Worm (Caenorhabditis elegans) whole organism, young adult: ENCODE measurements around the gene spp-16.

Source experiments
- B0035.1 ChIP-seq: sonication (generic microtip); optimal IDR thresholded peaks from 2 replicates; lab custom pipeline; 2016; ENCODE audit warnings: missing genetic modification characterization, mild to moderate bottlenecking, missing compliant biosample characterization, missing genotype, missing genetic modification reagents
- F37B4.10 ChIP-seq: fragments of 200-800 bp; sonication (Bioruptor generic); IDR thresholded peaks from 2 replicates; pipeline ENCODE4 v1.3.6; 2022; ENCODE audit warnings: missing genetic modification characterization, missing compliant biosample characterization
- F52B5.7 ChIP-seq: sonication (generic microtip); optimal IDR thresholded peaks from 2 replicates; lab custom pipeline; 2016; ENCODE audit warnings: mild to moderate bottlenecking, missing genetic modification characterization, missing compliant biosample characterization
- F57A8.1 ChIP-seq: fragments of 200-800 bp; sonication (Bioruptor generic); optimal IDR thresholded peaks from 2 replicates; lab custom pipeline; 2018; ENCODE audit warnings: mild to moderate bottlenecking, missing genetic modification characterization, moderate library complexity, missing compliant biosample characterization
- F57C9.4 ChIP-seq: sonication (generic microtip); optimal IDR thresholded peaks from 2 replicates; lab custom pipeline; 2017; ENCODE audit warnings: mild to moderate bottlenecking, missing genetic modification characterization, missing compliant biosample characterization
- K12H6.12 ChIP-seq: fragments of 200-800 bp; sonication (Bioruptor generic); optimal IDR thresholded peaks from 2 replicates; lab custom pipeline; 2018; ENCODE audit warnings: mild to moderate bottlenecking, missing genetic modification characterization, missing compliant biosample characterization
- T07F8.4 ChIP-seq: sonication (generic microtip); optimal IDR thresholded peaks from 2 replicates; lab custom pipeline; 2016; ENCODE audit warnings: mild to moderate bottlenecking, missing genetic modification characterization, moderate library complexity, missing compliant biosample characterization
- T26A5.8 ChIP-seq: sonication (generic microtip); optimal IDR thresholded peaks from 2 replicates; lab custom pipeline; 2016; ENCODE audit warnings: missing genetic modification characterization, missing compliant biosample characterization
- Y53G8AR.9 ChIP-seq: fragments of 200-800 bp; sonication (Bioruptor generic); conservative IDR thresholded peaks from 2 replicates; pipeline ENCODE4 v1.3.6; 2022; ENCODE audit warnings: missing genetic modification reagents, missing genetic modification characterization, missing compliant biosample characterization
- Y67H2A.10 ChIP-seq: fragments of 200-800 bp; sonication (Bioruptor generic); conservative IDR thresholded peaks from 2 replicates; pipeline ENCODE4 v1.3.6; 2022; ENCODE audit warnings: missing genetic modification reagents, missing genetic modification characterization, missing compliant biosample characterization
- ama-1 ChIP-seq, 3 experiments: fragments of 150-350 bp in 1 of 3; sonication (generic microtip) in 2 of 3; optimal IDR thresholded peaks; 2 replicates each; lab custom pipeline; 2014 to 2018; ENCODE audit warnings: missing biosample characterization in 2 of 3, missing genetic modification characterization in 2 of 3, missing genetic modification reagents in 2 of 3
- aptf-2 ChIP-seq: fragments of 200-800 bp; sonication (Bioruptor generic); conservative IDR thresholded peaks from 2 replicates; pipeline ENCODE4 v1.3.6; 2022; ENCODE audit warnings: missing genetic modification reagents, missing genetic modification characterization, missing compliant biosample characterization
- attf-3 ChIP-seq: fragments of 200-800 bp; sonication (Bioruptor generic); conservative IDR thresholded peaks from 2 replicates; pipeline ENCODE4 v1.3.6; 2022; ENCODE audit warnings: missing genetic modification reagents, missing genetic modification characterization, missing compliant biosample characterization
- bed-2 ChIP-seq: fragments of 200-800 bp; sonication (Bioruptor generic); IDR thresholded peaks from 2 replicates; pipeline ENCODE4 v1.3.6; 2022; ENCODE audit warnings: missing genetic modification reagents, missing genetic modification characterization, missing compliant biosample characterization
- ceh-100 ChIP-seq: fragments of 200-800 bp; sonication (Bioruptor generic); IDR thresholded peaks from 2 replicates; pipeline ENCODE4 v1.3.6; 2022; ENCODE audit warnings: missing genetic modification reagents, missing genetic modification characterization, missing compliant biosample characterization
- dpl-1 ChIP-seq: fragments of 150-350 bp; optimal IDR thresholded peaks from 2 replicates; lab custom pipeline; 2014; ENCODE audit warnings: missing biosample characterization, missing genetic modification reagents, missing genetic modification characterization
- egl-44 ChIP-seq: fragments of 200-800 bp; sonication (Bioruptor generic); IDR thresholded peaks from 2 replicates; pipeline ENCODE4 v1.3.6; 2022; ENCODE audit warnings: missing genetic modification reagents, missing genetic modification characterization, missing compliant biosample characterization
- ekl-4 ChIP-seq: fragments of 200-800 bp; sonication (Bioruptor generic); IDR thresholded peaks from 2 replicates; pipeline ENCODE4 v1.3.6; 2022; ENCODE audit warnings: missing genetic modification reagents, missing genetic modification characterization, missing compliant biosample characterization
- hlh-12 ChIP-seq: sonication (generic microtip); optimal IDR thresholded peaks from 2 replicates; lab custom pipeline; 2016; ENCODE audit warnings: missing genetic modification characterization, missing compliant biosample characterization
- hmg-20 ChIP-seq: fragments of 200-800 bp; sonication (Bioruptor generic); IDR thresholded peaks from 2 replicates; pipeline ENCODE4 v1.3.6; 2022; ENCODE audit warnings: missing genetic modification reagents, missing genetic modification characterization, missing compliant biosample characterization
- lin-40 ChIP-seq: sonication (generic microtip); optimal IDR thresholded peaks from 2 replicates; lab custom pipeline; 2016; ENCODE audit warnings: missing genetic modification characterization, mild to moderate bottlenecking, missing compliant biosample characterization, missing genotype, missing genetic modification reagents
- lin-54 ChIP-seq: fragments of 200-800 bp; sonication (Bioruptor generic); optimal IDR thresholded peaks from 2 replicates; lab custom pipeline; 2018; ENCODE audit warnings: mild to moderate bottlenecking, missing genetic modification characterization, missing compliant biosample characterization
- lir-1 ChIP-seq: fragments of 200-800 bp; sonication (Bioruptor generic); conservative IDR thresholded peaks from 2 replicates; pipeline ENCODE4 v1.3.6; 2022; ENCODE audit warnings: missing genetic modification reagents, missing genetic modification characterization, missing compliant biosample characterization
- madf-3 ChIP-seq: fragments of 200-800 bp; sonication (Bioruptor generic); IDR thresholded peaks from 2 replicates; pipeline ENCODE4 v1.3.6; 2022; ENCODE audit warnings: missing genetic modification reagents, missing genetic modification characterization, missing compliant biosample characterization
- mcd-1 ChIP-seq: fragments of 200-800 bp; sonication (Bioruptor generic); IDR thresholded peaks from 2 replicates; pipeline ENCODE4 v1.3.6; 2022; ENCODE audit warnings: missing genetic modification reagents, missing genetic modification characterization, missing compliant biosample characterization
- mxl-1 ChIP-seq: sonication (generic microtip); optimal IDR thresholded peaks from 2 replicates; lab custom pipeline; 2016; ENCODE audit warnings: missing genetic modification characterization, missing compliant biosample characterization
- nfyb-1 ChIP-seq: fragments of 200-800 bp; sonication (Bioruptor generic); IDR thresholded peaks from 2 replicates; pipeline ENCODE4 v1.3.6; 2022; ENCODE audit warnings: missing genetic modification reagents, missing genetic modification characterization, missing compliant biosample characterization
- nhr-120 ChIP-seq: fragments of 200-800 bp; sonication (Bioruptor generic); IDR thresholded peaks from 2 replicates; pipeline ENCODE4 v1.3.6; 2022; ENCODE audit warnings: missing genetic modification characterization, missing compliant biosample characterization
- nhr-80 ChIP-seq: sonication (generic microtip); optimal IDR thresholded peaks from 2 replicates; lab custom pipeline; 2016; ENCODE audit warnings: missing genetic modification characterization, missing compliant biosample characterization
- pha-4 ChIP-seq: fragments of 150-350 bp; sonication (generic microtip); optimal IDR thresholded peaks from 2 replicates; lab custom pipeline; 2014; ENCODE audit warnings: missing biosample characterization, missing genetic modification reagents, missing genetic modification characterization
- rcor-1 ChIP-seq: fragments of 200-800 bp; sonication (Bioruptor generic); IDR thresholded peaks from 2 replicates; pipeline ENCODE4 v1.3.6; 2022; ENCODE audit warnings: missing genetic modification reagents, missing genetic modification characterization, missing compliant biosample characterization
- sea-2 ChIP-seq: fragments of 200-800 bp; sonication (Bioruptor generic); IDR thresholded peaks from 2 replicates; pipeline ENCODE4 v1.3.6; 2022; ENCODE audit warnings: missing genetic modification characterization, missing compliant biosample characterization
- snpc-1.3 ChIP-seq: sonication (generic microtip); optimal IDR thresholded peaks from 2 replicates; lab custom pipeline; 2017; ENCODE audit warnings: missing genetic modification characterization, mild to moderate bottlenecking, missing compliant biosample characterization, antibody characterized with exemption, moderate library complexity, missing genotype, missing genetic modification reagents; ENCODE audit not compliant: insufficient read depth
- snpc-3.4 ChIP-seq: sonication (generic microtip); optimal IDR thresholded peaks from 2 replicates; lab custom pipeline; 2017; ENCODE audit warnings: missing genetic modification characterization, mild to moderate bottlenecking, missing compliant biosample characterization, antibody characterized with exemption, moderate library complexity, missing genotype, missing genetic modification reagents
- snpc-4 ChIP-seq, 5 experiments: fragments of 150-350 bp in 1 of 5; sonication (generic microtip) in 4 of 5; optimal IDR thresholded peaks; 2 replicates each; lab custom pipeline; 2014 to 2018; ENCODE audit warnings: missing genetic modification characterization in 5 of 5, missing biosample characterization in 3 of 5, antibody characterized with exemption in 2 of 5, mild to moderate bottlenecking in 2 of 5, missing compliant biosample characterization in 2 of 5, missing genotype in 2 of 5, moderate library complexity in 2 of 5, missing genetic modification reagents in 1 of 5
- sptf-2 ChIP-seq: fragments of 200-800 bp; sonication (Bioruptor generic); optimal IDR thresholded peaks from 2 replicates; lab custom pipeline; 2018; ENCODE audit warnings: mild to moderate bottlenecking, missing genetic modification characterization, missing compliant biosample characterization
- unc-130 ChIP-seq: sonication (generic microtip); optimal IDR thresholded peaks from 2 replicates; lab custom pipeline; 2016; ENCODE audit warnings: missing genetic modification reagents, missing genetic modification characterization, missing compliant biosample characterization
- xnd-1 ChIP-seq: sonication (generic microtip); optimal IDR thresholded peaks from 2 replicates; lab custom pipeline; 2016; ENCODE audit warnings: missing genotype, missing genetic modification reagents, missing genetic modification characterization, missing compliant biosample characterization
- zfh-2 ChIP-seq: fragments of 200-800 bp; sonication (Bioruptor generic); conservative IDR thresholded peaks from 2 replicates; pipeline ENCODE4 v1.3.6; 2022; ENCODE audit warnings: missing genetic modification reagents, missing genetic modification characterization, missing compliant biosample characterization
- zim-3 ChIP-seq: sonication (generic microtip); optimal IDR thresholded peaks from 2 replicates; lab custom pipeline; 2017; ENCODE audit warnings: mild to moderate bottlenecking, missing genetic modification characterization, moderate library complexity, missing compliant biosample characterization
- ztf-6 ChIP-seq: fragments of 200-800 bp; sonication (Bioruptor generic); IDR thresholded peaks from 2 replicates; pipeline ENCODE4 v1.3.6; 2022; ENCODE audit warnings: missing genetic modification reagents, missing genetic modification characterization, missing compliant biosample characterization

spp-16 gene

ce11 chrV:10897172-10897571, 3.9 kb downstream of the spp-16 start (continued):
- TF ChIP-seq Y53G8AR.9 (GFP tag; lab: Robert Waterston, UW) = peak; percentile 98
- TF ChIP-seq K12H6.12 (tag; lab: Kevin White, UChicago) = peak; percentile 97
- peak; percentile 98 for TF ChIP-seq madf-3 (GFP tag; lab: Robert Waterston, UW)
- TF ChIP-seq lin-40 = peak; percentile 98
- TF ChIP-seq snpc-4 (GFP tag; optimal IDR thresholded peaks at IDR 0.05; lab: Kevin White, UChicago) = peak; percentile 81
- TF ChIP-seq snpc-4 (tag; optimal IDR thresholded peaks at IDR 0.05; lab: Kevin White, UChicago) = peak; percentile 90 to 93 (median 91)
- peak; percentile 100 for TF ChIP-seq lin-54
- TF ChIP-seq attf-3 (GFP tag; lab: Robert Waterston, UW) = peak; percentile 83
- peak; percentile 91 for TF ChIP-seq ztf-6
- 0 out of 2 replicates have a peak, but pooled peaks have one; percentile 21 for TF ChIP-seq aptf-2 (GFP tag; lab: Robert Waterston, UW)
- TF ChIP-seq nhr-120 = 0 out of 2 replicates have a peak, but pooled peaks have one; percentile 69
- peak; percentile 98 for TF ChIP-seq mcd-1
- 0 out of 2 replicates have a peak, but pooled peaks have one; percentile 42 for TF ChIP-seq sea-2 (GFP tag; lab: Robert Waterston, UW)
- TF ChIP-seq F37B4.10 (GFP tag; lab: Robert Waterston, UW) = 0 out of 2 replicates have a peak, but pooled peaks have one; percentile 90
- TF ChIP-seq snpc-3.4 (tag; lab: Kevin White, UChicago) = peak; percentile 92
- peak; percentile 94 for TF ChIP-seq zim-3 (tag; lab: Kevin White, UChicago)
- no peak for TF ChIP-seq hlh-12 (tag; lab: Kevin White, UChicago)
- TF ChIP-seq unc-130 (GFP tag; lab: Kevin White, UChicago) = peak; percentile 96
- peak; percentile 99 for TF ChIP-seq nhr-80
- TF ChIP-seq xnd-1 (tag; lab: Kevin White, UChicago) = peak; percentile 78
- peak; percentile 65 for TF ChIP-seq sptf-2 (GFP tag; lab: Kevin White, UChicago)
- TF ChIP-seq mxl-1 (tag; lab: Kevin White, UChicago) = no peak
- peak; percentile 90 for TF ChIP-seq ceh-100 (GFP tag; lab: Robert Waterston, UW)
- TF ChIP-seq bed-2 = peak; percentile 81; the same call in 1 of the 2 replicates
- TF ChIP-seq Y67H2A.10 (GFP tag; lab: Robert Waterston, UW) = peak; percentile 91
- peak; percentile 96 for TF ChIP-seq rcor-1
- peak; percentile 82 for TF ChIP-seq F57C9.4
- TF ChIP-seq F57A8.1 (GFP tag; lab: Kevin White, UChicago) = no peak
- peak; percentile 87 for TF ChIP-seq F52B5.7 (tag; lab: Kevin White, UChicago)
- TF ChIP-seq ama-1 (optimal IDR thresholded peaks at IDR 0.05; lab: Kevin White, UChicago) = peak; percentile 55
- peak in 1 of 2 experiments; percentile 69 for TF ChIP-seq ama-1 (GFP tag; optimal IDR thresholded peaks at IDR 0.05; lab: Kevin White, UChicago)
- peak; percentile 90 for TF ChIP-seq lir-1
- peak; percentile 38 for TF ChIP-seq T26A5.8 (tag; lab: Kevin White, UChicago)
- TF ChIP-seq egl-44 = peak; percentile 70; the same call in 1 of the 2 replicates
- peak; percentile 86 for TF ChIP-seq B0035.1 (tag; lab: Kevin White, UChicago)
- TF ChIP-seq snpc-1.3 (tag; lab: Kevin White, UChicago) = peak; percentile 80
- TF ChIP-seq T07F8.4 (tag; lab: Kevin White, UChicago) = peak; percentile 81
- TF ChIP-seq nfyb-1 (GFP tag; lab: Robert Waterston, UW) = peak; percentile 98
- TF ChIP-seq zfh-2 (GFP tag; lab: Robert Waterston, UW) = peak; percentile 94
- peak; percentile 99 for TF ChIP-seq dpl-1 (GFP tag; lab: Kevin White, UChicago)

ce11 chrV:10897106-10897171, 4.2 kb downstream of the spp-16 start, which contains the start of gene sec-61.G:
Gene sec-61.G, minus strand, starts transcription at chrV:10897143.
- TF ChIP-seq ekl-4 (GFP tag; lab: Robert Waterston, UW) (no peak), hmg-20 (GFP tag; lab: Robert Waterston, UW) (no peak), ztf-6 (no peak), nhr-120 (no peak), pha-4 (no peak)
